Fruit fly (Drosophila melanogaster) whole organism, embryonic: Measurements from ENCODE around the gene CG13055.

Source experiments
- CG10654 ChIP-seq: fragments of 200-800 bp; sonication (Bioruptor generic); optimal IDR thresholded peaks from 2 replicates; lab custom pipeline; 2016; ENCODE audit warnings: missing biosample characterization, missing genetic modification characterization
- CG12942 ChIP-seq: fragments of 200-800 bp; sonication (Bioruptor generic); optimal IDR thresholded peaks from 3 replicates; lab custom pipeline; 2016; ENCODE audit warnings: missing biosample characterization, missing genetic modification characterization
- CG15073 ChIP-seq: fragments of 200-800 bp; sonication (Bioruptor generic); optimal IDR thresholded peaks from 2 replicates; lab custom pipeline; 2016; ENCODE audit warnings: missing biosample characterization, missing genetic modification characterization
- CG2129 ChIP-seq: fragments of 200-800 bp; sonication (Bioruptor generic); IDR thresholded peaks from 2 replicates; pipeline ENCODE4 v1.3.6; 2022; ENCODE audit warnings: missing biosample characterization, missing genetic modification characterization; ENCODE audit not compliant: partially characterized antibody
- CG42726 ChIP-seq: fragments of 200-800 bp; sonication (Bioruptor generic); IDR thresholded peaks from 2 replicates; pipeline ENCODE4 v1.3.6; 2022; ENCODE audit warnings: missing biosample characterization, missing genetic modification characterization; ENCODE audit not compliant: partially characterized antibody
- ara ChIP-seq: fragments of 200-800 bp; sonication (Bioruptor generic); IDR thresholded peaks from 2 replicates; pipeline ENCODE4 v1.3.6; 2022; ENCODE audit warnings: missing biosample characterization, missing genetic modification characterization
- chn ChIP-seq: fragments of 200-800 bp; sonication (Bioruptor generic); optimal IDR thresholded peaks from 2 replicates; lab custom pipeline; 2016; ENCODE audit warnings: missing biosample characterization, missing genetic modification characterization
- crc ChIP-seq: fragments of 200-800 bp; sonication (Bioruptor generic); optimal IDR thresholded peaks from 2 replicates; lab custom pipeline; 2016; ENCODE audit warnings: missing biosample characterization, missing genetic modification characterization
- mirr ChIP-seq: fragments of 200-800 bp; sonication (Bioruptor generic); optimal IDR thresholded peaks from 3 replicates; lab custom pipeline; 2018; ENCODE audit warnings: missing biosample characterization, mild to moderate bottlenecking, missing genetic modification characterization
- salm ChIP-seq: fragments of 200-800 bp; sonication (Bioruptor generic); optimal IDR thresholded peaks from 2 replicates; lab custom pipeline; 2018; ENCODE audit warnings: missing biosample characterization, mild to moderate bottlenecking, missing genetic modification characterization
- wdn ChIP-seq: fragments of 200-800 bp; sonication (Bioruptor generic); IDR thresholded peaks from 2 replicates; pipeline ENCODE4 v1.3.6; 2022; ENCODE audit warnings: missing biosample characterization, missing genetic modification characterization

dm6 chr3L:16275391-16276017 is 23.3 kb upstream of the CG13055 start:
- TF ChIP-seq CG10654 (GFP tag; lab: Kevin White, UChicago) = no peak
- no peak for TF ChIP-seq mirr (GFP tag; lab: Kevin White, UChicago)
- TF ChIP-seq chn (GFP tag; lab: Kevin White, UChicago) = no peak
- no peak for TF ChIP-seq salm (tag; lab: Kevin White, UChicago)
- no peak for TF ChIP-seq wdn (GFP tag; lab: Robert Waterston, UW)
- TF ChIP-seq CG15073 (GFP tag; lab: Kevin White, UChicago) = no peak
- no peak for TF ChIP-seq CG12942 (GFP tag; lab: Kevin White, UChicago)
- no peak for TF ChIP-seq ara
- no peak for TF ChIP-seq CG2129 (GFP tag; lab: Robert Waterston, UW)
- TF ChIP-seq crc (GFP tag; lab: Kevin White, UChicago) = no peak
- TF ChIP-seq CG42726 (GFP tag; lab: Robert Waterston, UW) = no peak
